Fruit fly (Drosophila melanogaster) whole organism, embryonic: Measurements from ENCODE around the gene CG9590.
A peak's percentile ranks its signal among the peaks of the same experiment; 100 is the strongest.

ENCODE experiments used
- Aef1 ChIP-seq: fragments of 200-800 bp; sonication (Bioruptor generic); IDR thresholded peaks from 3 replicates; pipeline ENCODE4 v1.3.6; 2022; ENCODE audit warnings: missing biosample characterization, missing genetic modification characterization
- Bdp1 ChIP-seq: fragments of 200-800 bp; sonication (Bioruptor generic); optimal IDR thresholded peaks from 3 replicates; lab custom pipeline; 2016; ENCODE audit warnings: missing biosample characterization, missing genetic modification characterization
- Blimp-1 ChIP-seq: fragments of 200-800 bp; sonication (Bioruptor generic); optimal IDR thresholded peaks from 3 replicates; lab custom pipeline; 2018; ENCODE audit warnings: missing biosample characterization, missing genetic modification characterization, mild to moderate bottlenecking, moderate library complexity, missing genetic modification reagents
- CG10274 ChIP-seq: fragments of 200-800 bp; sonication (Bioruptor generic); optimal IDR thresholded peaks from 3 replicates; lab custom pipeline; 2017; ENCODE audit warnings: missing biosample characterization, mild to moderate bottlenecking, missing genetic modification characterization
- CG11085 ChIP-seq: fragments of 200-800 bp; sonication (Bioruptor generic); IDR thresholded peaks from 2 replicates; pipeline ENCODE4 v1.3.6; 2022; ENCODE audit warnings: missing biosample characterization, missing genetic modification characterization
- CG11504 ChIP-seq: fragments of 200-800 bp; sonication (Bioruptor generic); optimal IDR thresholded peaks from 3 replicates; lab custom pipeline; 2019; ENCODE audit warnings: missing biosample characterization, mild to moderate bottlenecking, missing genetic modification characterization, moderate library complexity
- CG12219 ChIP-seq: fragments of 200-800 bp; sonication (Bioruptor generic); optimal IDR thresholded peaks from 3 replicates; lab custom pipeline; 2018; ENCODE audit warnings: missing biosample characterization, mild to moderate bottlenecking, missing genetic modification characterization
- CG13123 ChIP-seq: fragments of 200-800 bp; sonication (Bioruptor generic); optimal IDR thresholded peaks from 2 replicates; lab custom pipeline; 2016; ENCODE audit warnings: missing biosample characterization, missing genetic modification characterization
- CG15011 ChIP-seq: fragments of 200-800 bp; sonication (Bioruptor generic); optimal IDR thresholded peaks from 3 replicates; lab custom pipeline; 2018; ENCODE audit warnings: missing biosample characterization, mild to moderate bottlenecking, missing genetic modification characterization
- CG15696 ChIP-seq: fragments of 200-800 bp; sonication (Bioruptor generic); optimal IDR thresholded peaks from 2 replicates; lab custom pipeline; 2019; ENCODE audit warnings: missing biosample characterization, mild to moderate bottlenecking, missing genetic modification characterization, moderate library complexity
- CG17186 ChIP-seq: fragments of 200-800 bp; sonication (Bioruptor generic); optimal IDR thresholded peaks from 3 replicates; lab custom pipeline; 2017; ENCODE audit warnings: missing biosample characterization, missing genetic modification reagents, missing genetic modification characterization
- CG1792 ChIP-seq: fragments of 200-800 bp; sonication (Bioruptor generic); optimal IDR thresholded peaks from 2 replicates; lab custom pipeline; 2016; ENCODE audit warnings: missing biosample characterization, missing genetic modification characterization
- CG2678 ChIP-seq: fragments of 200-800 bp; sonication (Bioruptor generic); optimal IDR thresholded peaks from 3 replicates; lab custom pipeline; 2019; ENCODE audit warnings: missing biosample characterization, mild to moderate bottlenecking, missing genetic modification characterization, moderate library complexity
- CG3838 ChIP-seq: fragments of 200-800 bp; sonication (Bioruptor generic); optimal IDR thresholded peaks from 3 replicates; lab custom pipeline; 2016; ENCODE audit warnings: missing biosample characterization, missing genetic modification characterization
- CG4328 ChIP-seq: fragments of 200-800 bp; sonication (Bioruptor generic); optimal IDR thresholded peaks from 3 replicates; lab custom pipeline; 2017; ENCODE audit warnings: missing biosample characterization, missing genetic modification reagents, missing genetic modification characterization
- CG5180 ChIP-seq: fragments of 200-800 bp; sonication (Bioruptor generic); optimal IDR thresholded peaks from 3 replicates; lab custom pipeline; 2017; ENCODE audit warnings: missing biosample characterization, missing genetic modification characterization, mild to moderate bottlenecking, moderate library complexity, missing genetic modification reagents
- CG5245 ChIP-seq: fragments of 200-800 bp; sonication (Bioruptor generic); optimal IDR thresholded peaks from 3 replicates; lab custom pipeline; 2016; ENCODE audit warnings: missing biosample characterization, missing genetic modification characterization
- CG5953 ChIP-seq: fragments of 200-800 bp; sonication (Bioruptor generic); IDR thresholded peaks from 2 replicates; pipeline ENCODE4 v1.3.6; 2022; ENCODE audit warnings: missing biosample characterization, missing genetic modification characterization
- CG7928 ChIP-seq: fragments of 200-800 bp; sonication (Bioruptor generic); optimal IDR thresholded peaks from 2 replicates; lab custom pipeline; 2017; ENCODE audit warnings: missing biosample characterization, mild to moderate bottlenecking, missing genetic modification characterization
- CG7963 ChIP-seq: fragments of 200-800 bp; sonication (Bioruptor generic); IDR thresholded peaks from 3 replicates; pipeline ENCODE4 v1.3.6; 2022; ENCODE audit warnings: missing biosample characterization, missing genetic modification characterization; ENCODE audit not compliant: partially characterized antibody
- CG9797 ChIP-seq: fragments of 200-800 bp; sonication (Bioruptor generic); optimal IDR thresholded peaks from 3 replicates; lab custom pipeline; 2018; ENCODE audit warnings: missing biosample characterization, mild to moderate bottlenecking, missing genetic modification characterization
- CG9817 ChIP-seq: fragments of 200-800 bp; sonication (Bioruptor generic); optimal IDR thresholded peaks from 2 replicates; lab custom pipeline; 2018; ENCODE audit warnings: missing biosample characterization, mild to moderate bottlenecking, missing genetic modification characterization, moderate library complexity
- CkIIα-i1 ChIP-seq: fragments of 200-800 bp; sonication (Bioruptor generic); IDR thresholded peaks from 2 replicates; pipeline ENCODE4 v1.3.6; 2022; ENCODE audit warnings: missing biosample characterization, missing genetic modification characterization
- D19A ChIP-seq: fragments of 200-800 bp; optimal IDR thresholded peaks from 3 replicates; lab custom pipeline; 2019; ENCODE audit warnings: missing biosample characterization, mild to moderate bottlenecking, missing genetic modification characterization, moderate library complexity
- Hey ChIP-seq: fragments of 200-800 bp; sonication (Bioruptor generic); optimal IDR thresholded peaks from 3 replicates; lab custom pipeline; 2018; ENCODE audit warnings: missing biosample characterization, mild to moderate bottlenecking, missing genetic modification characterization
- Hmr ChIP-seq: fragments of 200-800 bp; sonication (Bioruptor generic); optimal IDR thresholded peaks from 3 replicates; lab custom pipeline; 2017; ENCODE audit warnings: mild to moderate bottlenecking, missing biosample characterization, missing genetic modification reagents, missing genetic modification characterization
- Mrtf ChIP-seq: fragments of 200-800 bp; sonication (Bioruptor generic); IDR thresholded peaks from 3 replicates; pipeline ENCODE4 v1.3.6; 2022; ENCODE audit warnings: missing biosample characterization, missing genetic modification characterization
- Neu2 ChIP-seq: fragments of 200-800 bp; sonication (Bioruptor generic); optimal IDR thresholded peaks from 3 replicates; lab custom pipeline; 2016; ENCODE audit warnings: missing biosample characterization, missing genetic modification characterization, borderline replicate concordance
- Usf ChIP-seq: fragments of 200-800 bp; sonication (Bioruptor generic); optimal IDR thresholded peaks from 2 replicates; lab custom pipeline; 2017; ENCODE audit warnings: missing genotype, missing biosample characterization, missing genetic modification characterization
- ase ChIP-seq: fragments of 200-800 bp; sonication (Bioruptor generic); IDR thresholded peaks from 3 replicates; pipeline ENCODE4 v1.3.6; 2022; ENCODE audit warnings: missing biosample characterization, missing genetic modification characterization
- bbx ChIP-seq: fragments of 200-800 bp; sonication (Bioruptor generic); IDR thresholded peaks from 2 replicates; pipeline ENCODE4 v1.3.6; 2022; ENCODE audit warnings: missing biosample characterization, missing genetic modification characterization; ENCODE audit not compliant: partially characterized antibody
- cas ChIP-seq: fragments of 200-800 bp; sonication (Bioruptor generic); IDR thresholded peaks from 2 replicates; pipeline ENCODE4 v1.3.6; 2022; ENCODE audit warnings: missing biosample characterization, missing genetic modification characterization
- chn ChIP-seq: fragments of 200-800 bp; sonication (Bioruptor generic); optimal IDR thresholded peaks from 2 replicates; lab custom pipeline; 2016; ENCODE audit warnings: missing biosample characterization, missing genetic modification characterization
- crp ChIP-seq, 2 experiments: fragments of 200-800 bp; sonication (Bioruptor generic); optimal IDR thresholded peaks; 2 replicates in 1 of 2; 3 replicates in 1 of 2; lab custom pipeline; 2017; ENCODE audit warnings: missing biosample characterization in 2 of 2, missing genetic modification characterization in 2 of 2, mild to moderate bottlenecking in 1 of 2, moderate library complexity in 1 of 2
- dimm ChIP-seq: fragments of 200-800 bp; sonication (Bioruptor generic); IDR thresholded peaks from 2 replicates; pipeline ENCODE4 v1.3.6; 2022; ENCODE audit warnings: missing biosample characterization, missing genetic modification characterization
- dpn ChIP-seq, 2 experiments: fragments of 200-800 bp; sonication (Bioruptor generic); optimal IDR thresholded peaks; 3 replicates each; lab custom pipeline; 2016; ENCODE audit warnings: missing biosample characterization in 2 of 2, missing genetic modification characterization in 2 of 2
- emc ChIP-seq: fragments of 200-800 bp; sonication (Bioruptor generic); optimal IDR thresholded peaks from 2 replicates; lab custom pipeline; 2016; ENCODE audit warnings: missing biosample characterization, missing genetic modification characterization
- hth ChIP-seq: fragments of >200 bp; optimal IDR thresholded peaks from 2 replicates; lab custom pipeline; 2017; ENCODE audit warnings: inconsistent platforms
- luna ChIP-seq: fragments of 200-800 bp; sonication (Bioruptor generic); optimal IDR thresholded peaks from 2 replicates; lab custom pipeline; 2016; ENCODE audit warnings: missing biosample characterization, missing genetic modification characterization
- nerfin-2 ChIP-seq: fragments of 200-800 bp; sonication (Bioruptor generic); IDR thresholded peaks from 2 replicates; pipeline ENCODE4 v1.3.6; 2022; ENCODE audit warnings: missing biosample characterization, missing genetic modification characterization; ENCODE audit not compliant: partially characterized antibody
- org-1 ChIP-seq: fragments of 200-800 bp; sonication (Bioruptor generic); optimal IDR thresholded peaks from 2 replicates; lab custom pipeline; 2017; ENCODE audit warnings: missing biosample characterization, missing genetic modification characterization
- pb ChIP-seq: fragments of 200-800 bp; sonication (Bioruptor generic); optimal IDR thresholded peaks from 3 replicates; lab custom pipeline; 2016; ENCODE audit warnings: missing biosample characterization, missing genetic modification characterization
- ranshi ChIP-seq: fragments of 200-800 bp; sonication (Bioruptor generic); IDR thresholded peaks from 2 replicates; pipeline ENCODE4 v1.3.6; 2022; ENCODE audit warnings: missing biosample characterization, missing genetic modification characterization
- sr ChIP-seq: fragments of 200-800 bp; sonication (Bioruptor generic); IDR thresholded peaks from 3 replicates; pipeline ENCODE4 v1.3.6; 2022; ENCODE audit warnings: missing biosample characterization, missing genetic modification characterization
- tup ChIP-seq: fragments of 200-800 bp; sonication (Bioruptor generic); optimal IDR thresholded peaks from 2 replicates; lab custom pipeline; 2016; ENCODE audit warnings: missing biosample characterization, mild to moderate bottlenecking, missing genetic modification characterization, moderate library complexity
- unpg ChIP-seq: fragments of 200-800 bp; sonication (Bioruptor generic); optimal IDR thresholded peaks from 3 replicates; lab custom pipeline; 2018; ENCODE audit warnings: missing biosample characterization, mild to moderate bottlenecking, missing genetic modification characterization, moderate library complexity
- vvl ChIP-seq: fragments of 200-800 bp; sonication (Bioruptor generic); IDR thresholded peaks from 2 replicates; pipeline ENCODE4 v1.3.6; 2022; ENCODE audit warnings: missing biosample characterization, missing genetic modification characterization
- z ChIP-seq: fragments of 200-800 bp; sonication (Bioruptor generic); IDR thresholded peaks from 3 replicates; pipeline ENCODE4 v1.3.6; 2022; ENCODE audit warnings: missing biosample characterization, missing genetic modification characterization
- zen ChIP-seq: fragments of 200-800 bp; sonication (Bioruptor generic); optimal IDR thresholded peaks from 3 replicates; lab custom pipeline; 2018; ENCODE audit warnings: missing biosample characterization, mild to moderate bottlenecking, missing genetic modification characterization, moderate library complexity

Gene CG9590

DNA sequence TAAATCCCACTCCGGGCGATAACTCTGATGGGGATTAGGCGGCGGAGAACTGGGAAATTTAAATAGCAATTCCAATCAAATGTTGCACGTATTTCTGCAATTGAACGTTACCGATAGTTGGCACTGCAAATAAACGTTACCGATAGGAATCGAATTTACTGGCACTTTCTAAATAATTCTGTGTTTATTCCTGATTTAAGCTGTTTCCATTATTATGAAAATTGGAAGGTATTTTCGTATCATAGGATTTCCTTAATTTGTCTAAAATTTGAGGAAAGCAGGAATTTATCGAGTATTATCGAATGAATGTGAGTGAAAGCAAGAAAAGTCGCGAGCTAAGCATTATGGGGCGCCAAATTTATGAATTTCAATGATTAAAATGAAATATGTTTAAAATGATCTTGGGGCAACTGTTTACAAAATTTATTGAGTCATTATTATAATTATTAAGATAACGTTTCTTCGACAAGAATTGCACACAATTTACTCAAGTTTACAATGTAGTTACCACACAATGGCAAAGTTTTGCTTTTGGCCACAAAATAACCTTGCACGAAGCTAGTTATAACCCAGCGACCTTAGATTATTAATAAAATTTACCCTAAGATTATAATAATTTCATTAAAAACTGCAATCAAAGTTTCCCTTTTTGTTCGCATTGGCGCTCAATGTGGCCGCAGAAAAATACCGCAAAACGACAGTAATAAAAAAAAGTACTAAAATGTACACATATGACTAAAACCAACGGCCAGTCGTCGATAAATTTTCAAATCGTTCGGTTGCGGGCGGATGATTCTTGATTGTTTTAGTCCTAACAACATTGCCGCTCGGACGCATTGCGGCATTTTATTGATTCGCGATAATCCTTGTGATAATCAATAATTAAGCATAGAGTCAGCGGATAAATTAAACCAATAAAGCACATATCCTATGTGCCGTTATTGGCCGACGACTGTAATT is 17.3 kb downstream of the CG9590 start, which contains the start of gene alpha-Man-IIb (continued):
- no peak for TF ChIP-seq emc
- no peak for TF ChIP-seq chn (GFP tag; lab: Kevin White, UChicago)
- no peak for TF ChIP-seq CG11504 (tag; lab: Kevin White, UChicago)
- TF ChIP-seq CG15696 (tag; lab: Kevin White, UChicago): no peak
- peak in 1 of 2 experiments; percentile 71 for TF ChIP-seq crp (GFP tag; optimal IDR thresholded peaks at IDR 0.05; lab: Kevin White, UChicago)
- no peak for TF ChIP-seq D19A (tag; lab: Kevin White, UChicago)
- TF ChIP-seq vvl (GFP tag; lab: Robert Waterston, UW): peak; percentile 52
- no peak for TF ChIP-seq zen (tag; lab: Kevin White, UChicago)
- TF ChIP-seq CG15011 (GFP tag; lab: Kevin White, UChicago): no peak
- no peak for TF ChIP-seq z (GFP tag; lab: Robert Waterston, UW)
- no peak for TF ChIP-seq hth
- TF ChIP-seq CG5245: no peak
- TF ChIP-seq CG10274 (GFP tag; lab: Kevin White, UChicago): no peak
- no peak for TF ChIP-seq unpg (GFP tag; lab: Kevin White, UChicago)
- TF ChIP-seq cas (GFP tag; lab: Robert Waterston, UW): no peak
- TF ChIP-seq CG13123 (GFP tag; lab: Kevin White, UChicago): no peak
- TF ChIP-seq CG7928 (GFP tag; lab: Kevin White, UChicago): no peak
- no peak for TF ChIP-seq CG9817
- TF ChIP-seq CG11085 (GFP tag; lab: Robert Waterston, UW): no peak
- TF ChIP-seq dimm (GFP tag; lab: Robert Waterston, UW): no peak
- no peak for TF ChIP-seq ase (GFP tag; lab: Robert Waterston, UW)
- TF ChIP-seq CG5180 (GFP tag; lab: Kevin White, UChicago): no peak
- TF ChIP-seq CG1792 (GFP tag; lab: Kevin White, UChicago): no peak
- TF ChIP-seq ranshi (GFP tag; lab: Robert Waterston, UW): no peak
- peak; percentile 15 for TF ChIP-seq tup (GFP tag; lab: Kevin White, UChicago)
- no peak for TF ChIP-seq Hey (tag; lab: Kevin White, UChicago)
- TF ChIP-seq Blimp-1: no peak
- no peak for TF ChIP-seq luna
- TF ChIP-seq CG9797 (GFP tag; lab: Kevin White, UChicago): peak; percentile 81
- TF ChIP-seq Hmr (GFP tag; lab: Kevin White, UChicago): peak; percentile 52
- TF ChIP-seq pb (GFP tag; lab: Kevin White, UChicago): no peak
- TF ChIP-seq Usf (GFP tag; lab: Kevin White, UChicago): no peak
- no peak for TF ChIP-seq sr (GFP tag; lab: Robert Waterston, UW)
- no peak for TF ChIP-seq CG3838
- TF ChIP-seq Mrtf (GFP tag; lab: Robert Waterston, UW): peak; percentile 39; the same call in 1 of the 3 replicates
- no peak for TF ChIP-seq org-1 (GFP tag; lab: Kevin White, UChicago)
- TF ChIP-seq dpn (GFP tag; optimal IDR thresholded peaks at IDR 0.05; lab: Kevin White, UChicago): no peak
- peak; percentile 6 for TF ChIP-seq CG17186
- TF ChIP-seq CG2678 (tag; lab: Kevin White, UChicago): no peak
- TF ChIP-seq bbx (GFP tag; lab: Robert Waterston, UW): peak; percentile 74
- TF ChIP-seq Aef1 (GFP tag; lab: Robert Waterston, UW): no peak
- TF ChIP-seq CkIIα-i1 (GFP tag; lab: Robert Waterston, UW): no peak
- peak; percentile 65; the same call in 2 of the 3 replicates for TF ChIP-seq CG7963 (GFP tag; lab: Robert Waterston, UW)
- no peak for TF ChIP-seq CG4328 (GFP tag; lab: Kevin White, UChicago)
- no peak for TF ChIP-seq Bdp1 (GFP tag; lab: Kevin White, UChicago)
- peak; percentile 69 for TF ChIP-seq nerfin-2
- TF ChIP-seq CG5953 (GFP tag; lab: Robert Waterston, UW): no peak
- TF ChIP-seq Neu2 (GFP tag; lab: Kevin White, UChicago): no peak
- no peak for TF ChIP-seq CG12219 (GFP tag; lab: Kevin White, UChicago)
